Fruit fly (Drosophila melanogaster): ENCODE measurements around the gene lost.

dm6 chr3R:4433441-4434077 is 30.7 kb downstream of the lost start, which contains the start of the genes eIF3a and CG1074:
- TF ChIP-seq CG17806 (tag; optimal IDR thresholded peaks at IDR 0.05) (no peak), CG15710 (tag; optimal IDR thresholded peaks at IDR 0.05) (peak; percentile 49), rn (GFP tag; IDR thresholded peaks at IDR 0.05) (no peak), Snoo (tag; optimal IDR thresholded peaks at IDR 0.05) (peak; percentile 63), CG4496 (GFP tag; IDR thresholded peaks at IDR 0.05) (peak; percentile 65), CG32121 (GFP tag; IDR thresholded peaks at IDR 0.05) (peak; percentile 44), Pif1A (GFP tag; optimal IDR thresholded peaks at IDR 0.05) (no peak), Pif1B (GFP tag; optimal IDR thresholded peaks at IDR 0.05) (no peak), CG8159 (tag; optimal IDR thresholded peaks at IDR 0.05) (no peak), CG8301 (tag; optimal IDR thresholded peaks at IDR 0.05) (no peak), CG13204 (GFP tag; optimal IDR thresholded peaks at IDR 0.05) (no peak), Ets98B (GFP tag; IDR thresholded peaks at IDR 0.05) (0 out of 2 replicates have a peak, but pooled peaks have one; percentile 48)

Measured in whole organism, pupa.